Worm (Caenorhabditis elegans) whole organism, early embryonic: Measurements from ENCODE around the gene cest-5.2.

Experiments used
- B0310.2 ChIP-seq: sonication (generic microtip); optimal IDR thresholded peaks from 2 replicates; lab custom pipeline; 2016; ENCODE audit warnings: mild to moderate bottlenecking, missing genetic modification characterization, missing compliant biosample characterization
- F13C5.2 ChIP-seq: sonication (generic microtip); optimal IDR thresholded peaks from 2 replicates; lab custom pipeline; 2017; ENCODE audit warnings: mild to moderate bottlenecking, missing genetic modification characterization, inconsistent platforms, missing compliant biosample characterization
- aly-1 ChIP-seq: sonication (generic microtip); optimal IDR thresholded peaks from 2 replicates; lab custom pipeline; 2016; ENCODE audit warnings: missing genetic modification characterization, missing compliant biosample characterization
- ama-1 ChIP-seq: fragments of 150-350 bp; optimal IDR thresholded peaks from 2 replicates; lab custom pipeline; 2014
- ceh-13 ChIP-seq: fragments of 200-800 bp; sonication (Bioruptor generic); optimal IDR thresholded peaks from 2 replicates; lab custom pipeline; 2018; ENCODE audit warnings: mild to moderate bottlenecking, missing genetic modification characterization, missing compliant biosample characterization
- ceh-36 ChIP-seq: sonication (generic microtip); optimal IDR thresholded peaks from 2 replicates; lab custom pipeline; 2016; ENCODE audit warnings: missing genetic modification characterization, inconsistent platforms, missing compliant biosample characterization
- ets-7 ChIP-seq: sonication (generic microtip); optimal IDR thresholded peaks from 2 replicates; lab custom pipeline; 2016; ENCODE audit warnings: missing genotype, missing genetic modification characterization, missing compliant biosample characterization
- flt-1 ChIP-seq: fragments of 200-800 bp; sonication (Bioruptor generic); IDR thresholded peaks from 2 replicates; pipeline ENCODE4 v1.3.6; 2022; ENCODE audit warnings: missing genetic modification characterization, missing compliant biosample characterization
- hmbx-1 ChIP-seq: sonication (generic microtip); optimal IDR thresholded peaks from 2 replicates; lab custom pipeline; 2016; ENCODE audit warnings: mild to moderate bottlenecking, missing genetic modification characterization, missing compliant biosample characterization
- hmg-4 ChIP-seq: fragments of 200-800 bp; sonication (Bioruptor generic); optimal IDR thresholded peaks from 2 replicates; lab custom pipeline; 2018; ENCODE audit warnings: mild to moderate bottlenecking, missing genetic modification characterization, missing compliant biosample characterization
- hnd-1 ChIP-seq: sonication (generic microtip); optimal IDR thresholded peaks from 2 replicates; lab custom pipeline; 2016; ENCODE audit warnings: missing genetic modification characterization, missing compliant biosample characterization
- pes-1 ChIP-seq: fragments of 200-800 bp; sonication (Bioruptor generic); IDR thresholded peaks from 2 replicates; pipeline ENCODE4 v1.3.6; 2022; ENCODE audit warnings: missing genetic modification reagents, missing genetic modification characterization, missing compliant biosample characterization
- scrt-1 ChIP-seq: fragments of 200-800 bp; sonication (Bioruptor generic); IDR thresholded peaks from 2 replicates; pipeline ENCODE4 v1.3.6; 2022; ENCODE audit warnings: missing genetic modification characterization, missing compliant biosample characterization
- sea-1 ChIP-seq: fragments of 200-800 bp; sonication (Bioruptor generic); conservative IDR thresholded peaks from 2 replicates; pipeline ENCODE4 v1.3.6; 2022; ENCODE audit warnings: missing genetic modification characterization, missing compliant biosample characterization
- tbx-11 ChIP-seq: fragments of 200-800 bp; sonication (Bioruptor generic); IDR thresholded peaks from 2 replicates; pipeline ENCODE4 v1.3.6; 2022; ENCODE audit warnings: missing genetic modification characterization, missing compliant biosample characterization
- tbx-37 ChIP-seq: fragments of 200-800 bp; sonication (Bioruptor generic); conservative IDR thresholded peaks from 2 replicates; pipeline ENCODE4 v1.3.6; 2022; ENCODE audit warnings: missing genetic modification reagents, missing genetic modification characterization, missing compliant biosample characterization
- tra-4 ChIP-seq: sonication (generic microtip); optimal IDR thresholded peaks from 2 replicates; lab custom pipeline; 2017; ENCODE audit warnings: missing genetic modification characterization, missing compliant biosample characterization

cest-5.2 gene

ce11 chrIV:6623390-6623789 lies 4.3 kb downstream of the cest-5.2 start, which contains the start of gene C01B10.44:
TSS of gene C01B10.44 (plus strand) at chrIV:6623690.
- TF ChIP-seq F13C5.2 (no peak), aly-1 (no peak), tbx-11 (GFP tag; lab: Robert Waterston, UW) (no peak), ets-7 (tag; lab: Kevin White, UChicago) (no peak), flt-1 (GFP tag; lab: Robert Waterston, UW) (no peak), pes-1 (GFP tag; lab: Robert Waterston, UW) (no peak), scrt-1 (GFP tag; lab: Robert Waterston, UW) (no peak), hnd-1 (tag; lab: Kevin White, UChicago) (no peak), B0310.2 (tag; lab: Kevin White, UChicago) (no peak), ama-1 (lab: Kevin White, UChicago) (no peak), hmbx-1 (tag; lab: Kevin White, UChicago) (no peak), ceh-13 (GFP tag; lab: Kevin White, UChicago) (no peak), tra-4 (tag; lab: Kevin White, UChicago) (no peak), ceh-36 (tag; lab: Kevin White, UChicago) (no peak), sea-1 (GFP tag; lab: Robert Waterston, UW) (no peak), tbx-37 (GFP tag; lab: Robert Waterston, UW) (no peak), hmg-4 (GFP tag; lab: Kevin White, UChicago) (no peak)

DNA sequence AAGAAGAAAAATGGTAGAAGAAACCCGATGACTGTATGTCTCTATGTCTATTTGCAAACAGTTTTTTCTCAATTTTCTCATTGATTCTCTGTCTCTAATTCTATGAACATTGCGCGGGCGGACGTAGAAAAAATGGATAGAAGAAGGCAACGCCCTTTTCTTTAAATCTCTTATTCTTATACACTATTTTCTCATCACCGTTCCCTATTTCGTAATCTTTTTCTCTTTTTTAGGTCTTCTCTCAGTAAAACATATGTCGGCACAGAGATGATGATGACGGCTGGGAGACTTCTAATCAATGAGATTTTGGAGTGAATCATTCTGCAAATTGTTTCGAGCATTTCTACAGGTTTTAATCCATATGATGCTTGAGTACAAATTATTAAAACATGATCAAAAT lies 5.6 kb downstream of the cest-5.2 start:
- TF ChIP-seq hmbx-1 (tag; lab: Kevin White, UChicago), result no peak
- no peak for TF ChIP-seq hmg-4 (GFP tag; lab: Kevin White, UChicago)
- TF ChIP-seq B0310.2 (tag; lab: Kevin White, UChicago), result no peak
- TF ChIP-seq flt-1 (GFP tag; lab: Robert Waterston, UW), result no peak
- TF ChIP-seq ceh-13 (GFP tag; lab: Kevin White, UChicago), result no peak
- TF ChIP-seq ets-7 (tag; lab: Kevin White, UChicago), result no peak
- no peak for TF ChIP-seq tbx-11 (GFP tag; lab: Robert Waterston, UW)
- no peak for TF ChIP-seq pes-1 (GFP tag; lab: Robert Waterston, UW)

DNA sequence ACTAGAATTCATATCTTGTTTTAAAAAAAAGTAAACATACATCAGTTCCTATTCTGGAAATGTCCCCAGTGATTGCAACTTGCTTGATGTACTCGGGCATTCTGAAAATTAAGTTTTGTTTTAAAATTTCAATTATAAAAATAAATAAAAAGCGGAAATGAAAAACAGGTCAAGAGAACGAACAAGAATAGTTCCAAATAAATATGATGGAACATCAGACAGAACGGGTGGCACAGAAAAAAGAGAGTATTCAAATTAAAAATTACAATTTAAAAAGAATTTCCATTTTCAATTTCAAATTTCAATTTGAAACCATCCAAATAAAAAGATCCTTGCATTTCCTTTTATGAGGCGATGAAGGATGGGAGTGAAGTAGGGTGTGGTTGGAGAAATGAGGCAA lies 6.5 kb downstream of the cest-5.2 start, which contains the start of gene C01B10.3:
C01B10.3 (minus strand) TSS at position 101 of the 400 bp plus-strand sequence.
- TF ChIP-seq ets-7 (tag; lab: Kevin White, UChicago) (no peak), hmg-4 (GFP tag; lab: Kevin White, UChicago) (no peak), hnd-1 (tag; lab: Kevin White, UChicago) (no peak), scrt-1 (GFP tag; lab: Robert Waterston, UW) (no peak), ama-1 (lab: Kevin White, UChicago) (no peak), aly-1 (no peak), ceh-36 (tag; lab: Kevin White, UChicago) (no peak), B0310.2 (tag; lab: Kevin White, UChicago) (no peak), pes-1 (GFP tag; lab: Robert Waterston, UW) (no peak), F13C5.2 (no peak), tbx-11 (GFP tag; lab: Robert Waterston, UW) (no peak), ceh-13 (GFP tag; lab: Kevin White, UChicago) (no peak), tbx-37 (GFP tag; lab: Robert Waterston, UW) (no peak), flt-1 (GFP tag; lab: Robert Waterston, UW) (no peak), tra-4 (tag; lab: Kevin White, UChicago) (no peak)

ce11 chrIV:6618607-6619006 lies 9.1 kb downstream of the cest-5.2 start:
- TF ChIP-seq sea-1 (GFP tag; lab: Robert Waterston, UW) (no peak), ama-1 (lab: Kevin White, UChicago) (no peak), flt-1 (GFP tag; lab: Robert Waterston, UW) (no peak), scrt-1 (GFP tag; lab: Robert Waterston, UW) (no peak), hmg-4 (GFP tag; lab: Kevin White, UChicago) (no peak), pes-1 (GFP tag; lab: Robert Waterston, UW) (no peak), ets-7 (tag; lab: Kevin White, UChicago) (no peak)

ce11 chrIV:6613296-6613695 lies 14.4 kb downstream of the cest-5.2 start, which contains the start of gene drh-1:
TSS of gene drh-1 (minus strand) at chrIV:6613353.
- no peak for TF ChIP-seq tbx-11 (GFP tag; lab: Robert Waterston, UW)
- TF ChIP-seq ama-1 (lab: Kevin White, UChicago), result no peak
- TF ChIP-seq B0310.2 (tag; lab: Kevin White, UChicago), result no peak
- TF ChIP-seq aly-1, result no peak
- no peak for TF ChIP-seq pes-1 (GFP tag; lab: Robert Waterston, UW)
- TF ChIP-seq sea-1 (GFP tag; lab: Robert Waterston, UW), result no peak
- TF ChIP-seq tra-4 (tag; lab: Kevin White, UChicago), result no peak
- no peak for TF ChIP-seq hnd-1 (tag; lab: Kevin White, UChicago)
- TF ChIP-seq scrt-1 (GFP tag; lab: Robert Waterston, UW), result no peak
- TF ChIP-seq F13C5.2, result no peak
- no peak for TF ChIP-seq tbx-37 (GFP tag; lab: Robert Waterston, UW)
- TF ChIP-seq hmbx-1 (tag; lab: Kevin White, UChicago), result no peak
- TF ChIP-seq ets-7 (tag; lab: Kevin White, UChicago), result no peak
- TF ChIP-seq flt-1 (GFP tag; lab: Robert Waterston, UW), result no peak
- TF ChIP-seq hmg-4 (GFP tag; lab: Kevin White, UChicago), result no peak
- TF ChIP-seq ceh-13 (GFP tag; lab: Kevin White, UChicago), result no peak

DNA sequence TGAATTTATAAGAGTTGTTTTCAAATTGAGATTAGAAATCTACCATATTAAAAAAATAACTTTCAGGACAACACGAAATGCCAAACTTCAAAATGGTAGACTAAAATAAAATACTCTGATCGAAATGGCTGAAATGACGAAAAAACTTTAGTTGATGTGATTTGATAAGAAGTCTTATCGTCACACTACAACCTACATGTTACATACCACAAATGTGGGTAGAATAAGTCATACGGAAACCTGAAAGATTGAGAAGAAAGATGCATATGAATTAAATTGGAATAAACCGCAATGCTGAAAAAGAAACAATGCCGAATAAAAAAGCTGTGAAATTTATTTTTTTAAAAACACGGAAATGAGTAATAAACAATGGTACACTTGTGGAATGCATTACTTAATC lies 20.7 kb downstream of the cest-5.2 start:
- TF ChIP-seq tra-4 (tag; lab: Kevin White, UChicago) (no peak), hmg-4 (GFP tag; lab: Kevin White, UChicago) (no peak), aly-1 (no peak), hmbx-1 (tag; lab: Kevin White, UChicago) (no peak), F13C5.2 (no peak), ama-1 (lab: Kevin White, UChicago) (no peak), sea-1 (GFP tag; lab: Robert Waterston, UW) (no peak), scrt-1 (GFP tag; lab: Robert Waterston, UW) (no peak), pes-1 (GFP tag; lab: Robert Waterston, UW) (no peak), B0310.2 (tag; lab: Kevin White, UChicago) (no peak), flt-1 (GFP tag; lab: Robert Waterston, UW) (no peak)
